Worm (Caenorhabditis elegans) whole organism, L2 larva: ENCODE data around the gene C25F9.2.
A peak's percentile ranks its signal among the peaks of the same experiment; 100 is the strongest.

ENCODE experiments used
- F13H6.1 ChIP-seq: sonication (generic microtip); optimal IDR thresholded peaks from 2 replicates; lab custom pipeline; 2016; ENCODE audit warnings: missing genetic modification characterization, missing compliant biosample characterization
- R02D3.7 ChIP-seq: fragments of 150-350 bp; optimal IDR thresholded peaks from 2 replicates; lab custom pipeline; 2014; ENCODE audit warnings: missing biosample characterization, missing genetic modification characterization
- Y55F3AM.14 ChIP-seq: fragments of 200-800 bp; sonication (Bioruptor generic); optimal IDR thresholded peaks from 2 replicates; lab custom pipeline; 2018; ENCODE audit warnings: mild to moderate bottlenecking, missing genetic modification characterization, missing compliant biosample characterization
- alr-1 ChIP-seq: fragments of 150-350 bp; optimal IDR thresholded peaks from 2 replicates; lab custom pipeline; 2014; ENCODE audit warnings: missing biosample characterization, missing genetic modification characterization
- aly-2 ChIP-seq: fragments of 150-350 bp; optimal IDR thresholded peaks from 2 replicates; lab custom pipeline; 2014; ENCODE audit warnings: missing biosample characterization, missing genetic modification characterization
- ama-1 ChIP-seq: fragments of 150-350 bp; optimal IDR thresholded peaks from 2 replicates; lab custom pipeline; 2018; ENCODE audit warnings: inconsistent platforms
- ceh-16 ChIP-seq: fragments of 150-350 bp; optimal IDR thresholded peaks from 2 replicates; lab custom pipeline; 2014; ENCODE audit warnings: missing biosample characterization, missing genetic modification characterization
- dmd-4 ChIP-seq: sonication (generic microtip); optimal IDR thresholded peaks from 2 replicates; lab custom pipeline; 2017; ENCODE audit warnings: missing biosample characterization, missing genetic modification characterization
- egl-27 ChIP-seq: sonication (generic microtip); optimal IDR thresholded peaks from 3 replicates; lab custom pipeline; 2017; ENCODE audit warnings: missing biosample characterization, missing genetic modification reagents, missing genetic modification characterization
- fos-1 ChIP-seq: fragments of 150-350 bp; optimal IDR thresholded peaks from 2 replicates; lab custom pipeline; 2014; ENCODE audit warnings: missing biosample characterization, missing genetic modification characterization
- lin-11 ChIP-seq: fragments of 150-350 bp; sonication (generic microtip); optimal IDR thresholded peaks from 2 replicates; lab custom pipeline; 2014; ENCODE audit warnings: missing biosample characterization, missing genetic modification characterization, inconsistent platforms, mixed read lengths
- lin-39 ChIP-seq: fragments of 150-350 bp; optimal IDR thresholded peaks from 2 replicates; lab custom pipeline; 2014; ENCODE audit warnings: missing biosample characterization, missing genetic modification reagents, missing genetic modification characterization
- lsy-2 ChIP-seq, 2 experiments: fragments of 150-350 bp in 1 of 2; sonication (generic microtip) in 1 of 2; optimal IDR thresholded peaks; 2 replicates each; lab custom pipeline; 2014 to 2017; ENCODE audit warnings: missing biosample characterization in 2 of 2, missing genetic modification characterization in 2 of 2
- mab-5 ChIP-seq: fragments of 150-350 bp; optimal IDR thresholded peaks from 2 replicates; lab custom pipeline; 2014; ENCODE audit warnings: missing biosample characterization, missing genetic modification characterization
- mbf-1 ChIP-seq: sonication (generic microtip); optimal IDR thresholded peaks from 2 replicates; lab custom pipeline; 2017; ENCODE audit warnings: missing biosample characterization, missing genetic modification characterization
- nhr-10 ChIP-seq: sonication (generic microtip); optimal IDR thresholded peaks from 2 replicates; lab custom pipeline; 2017; ENCODE audit warnings: missing biosample characterization, missing genetic modification characterization
- nhr-11 ChIP-seq: fragments of 150-350 bp; optimal IDR thresholded peaks from 2 replicates; lab custom pipeline; 2014; ENCODE audit warnings: missing biosample characterization, missing genetic modification characterization
- nhr-12 ChIP-seq: fragments of 150-350 bp; optimal IDR thresholded peaks from 2 replicates; lab custom pipeline; 2014; ENCODE audit warnings: missing biosample characterization, missing genetic modification characterization
- nhr-129 ChIP-seq: fragments of 150-350 bp; optimal IDR thresholded peaks from 2 replicates; lab custom pipeline; 2014; ENCODE audit warnings: missing biosample characterization, missing genetic modification characterization
- nhr-21 ChIP-seq: fragments of 150-350 bp; optimal IDR thresholded peaks from 2 replicates; lab custom pipeline; 2014; ENCODE audit warnings: missing biosample characterization, missing genetic modification characterization
- nhr-23 ChIP-seq: fragments of 150-350 bp; optimal IDR thresholded peaks from 2 replicates; lab custom pipeline; 2014; ENCODE audit warnings: missing biosample characterization, missing genetic modification reagents, missing genetic modification characterization
- nhr-237 ChIP-seq: fragments of 150-350 bp; optimal IDR thresholded peaks from 2 replicates; lab custom pipeline; 2014; ENCODE audit warnings: missing biosample characterization, missing genetic modification characterization
- peb-1 ChIP-seq: fragments of 150-350 bp; optimal IDR thresholded peaks from 2 replicates; lab custom pipeline; 2014; ENCODE audit warnings: missing biosample characterization, missing genetic modification characterization
- sem-4 ChIP-seq: fragments of 150-350 bp; optimal IDR thresholded peaks from 2 replicates; lab custom pipeline; 2014; ENCODE audit warnings: missing biosample characterization, missing genetic modification reagents, missing genetic modification characterization
- skn-1 ChIP-seq: sonication (generic microtip); optimal IDR thresholded peaks from 2 replicates; lab custom pipeline; 2017; ENCODE audit warnings: missing biosample characterization, missing genetic modification characterization
- sma-3 ChIP-seq: sonication (generic microtip); optimal IDR thresholded peaks from 2 replicates; lab custom pipeline; 2016; ENCODE audit warnings: missing genetic modification reagents, missing genetic modification characterization, missing compliant biosample characterization
- sma-9 ChIP-seq, 2 experiments: fragments of 150-350 bp in 1 of 2; sonication (generic microtip) in 1 of 2; optimal IDR thresholded peaks; 2 replicates each; lab custom pipeline; 2014 to 2016; ENCODE audit warnings: missing genetic modification characterization in 2 of 2, mild to moderate bottlenecking in 1 of 2, missing biosample characterization in 1 of 2, missing compliant biosample characterization in 1 of 2, missing genetic modification reagents in 1 of 2, moderate library complexity in 1 of 2
- unc-55 ChIP-seq: fragments of 150-350 bp; sonication (generic microtip); optimal IDR thresholded peaks from 3 replicates; lab custom pipeline; 2014; ENCODE audit warnings: missing biosample characterization, missing genetic modification reagents, missing genetic modification characterization
- unc-62 ChIP-seq: fragments of 150-350 bp; optimal IDR thresholded peaks from 2 replicates; lab custom pipeline; 2014; ENCODE audit warnings: missing biosample characterization, missing genetic modification reagents, missing genetic modification characterization
- zag-1 ChIP-seq: fragments of 150-350 bp; optimal IDR thresholded peaks from 2 replicates; lab custom pipeline; 2014; ENCODE audit warnings: missing biosample characterization, missing genetic modification characterization
- ztf-1 ChIP-seq: fragments of 200-800 bp; sonication (Bioruptor generic); conservative IDR thresholded peaks from 2 replicates; pipeline ENCODE4 v1.3.6; 2022; ENCODE audit warnings: missing genetic modification characterization, missing compliant biosample characterization
- ztf-11 ChIP-seq: sonication (generic microtip); optimal IDR thresholded peaks from 2 replicates; lab custom pipeline; 2017; ENCODE audit warnings: missing biosample characterization, missing genetic modification characterization

Gene C25F9.2

ce11 chrV:19430351-19430913 lies 9.2 kb downstream of the C25F9.2 start:
- TF ChIP-seq alr-1: no peak
- peak; percentile 5 for TF ChIP-seq Y55F3AM.14 (GFP tag; lab: Kevin White, UChicago)

- TF ChIP-seq skn-1 (tag; lab: Kevin White, UChicago): no peak
- no peak for TF ChIP-seq ceh-16 (tag; lab: Kevin White, UChicago)
- TF ChIP-seq mab-5 (tag; lab: Kevin White, UChicago): no peak
- no peak for TF ChIP-seq sem-4 (tag; lab: Kevin White, UChicago)
- no peak for TF ChIP-seq sma-3 (GFP tag; lab: Kevin White, UChicago)
- no peak for TF ChIP-seq ama-1 (lab: Kevin White, UChicago)
- TF ChIP-seq alr-1: no peak
- TF ChIP-seq F13H6.1: no peak
- TF ChIP-seq nhr-23 (tag; lab: Kevin White, UChicago): no peak
- no peak for TF ChIP-seq mbf-1 (tag; lab: Kevin White, UChicago)
- TF ChIP-seq, all 48 proteins: peak for 0
Measured at ce11 chrV:19431036-19431435, 9.8 kb downstream of the C25F9.2 start, which contains the start of gene srw-85. Gene srw-85, minus strand, starts transcription at chrV:19431136.

- no peak for TF ChIP-seq lin-11 (tag; lab: Kevin White, UChicago)
- TF ChIP-seq nhr-12 (tag; lab: Kevin White, UChicago): no peak
- TF ChIP-seq dmd-4: no peak
- TF ChIP-seq nhr-129: peak; percentile 25
- no peak for TF ChIP-seq nhr-237 (tag; lab: Kevin White, UChicago)
- TF ChIP-seq, all 48 proteins: peak for 1
Measured at ce11 chrV:19432030-19432429, 10.8 kb downstream of the C25F9.2 start.

ce11 chrV:19432972-19433371 lies 11.7 kb downstream of the C25F9.2 start, which contains the start of gene C25F9.11:
Gene C25F9.11, minus strand, starts transcription at chrV:19433072.
- TF ChIP-seq nhr-129: no peak
- no peak for TF ChIP-seq ztf-1
- TF ChIP-seq nhr-11 (tag; lab: Kevin White, UChicago): no peak
- no peak for TF ChIP-seq sma-3 (GFP tag; lab: Kevin White, UChicago)
- TF ChIP-seq unc-62 (GFP tag; lab: Kevin White, UChicago): no peak
- TF ChIP-seq zag-1 (tag; lab: Kevin White, UChicago): no peak
- no peak for TF ChIP-seq F13H6.1
- TF ChIP-seq lin-39 (tag; lab: Kevin White, UChicago): no peak
- TF ChIP-seq nhr-10 (tag; lab: Kevin White, UChicago): no peak
- TF ChIP-seq aly-2 (tag; lab: Kevin White, UChicago): no peak
- TF ChIP-seq ztf-11: no peak
- TF ChIP-seq alr-1: no peak
- no peak for TF ChIP-seq sma-9 (GFP tag; optimal IDR thresholded peaks at IDR 0.05; lab: Kevin White, UChicago)
- no peak for TF ChIP-seq sma-9 (tag; optimal IDR thresholded peaks at IDR 0.05; lab: Kevin White, UChicago)
- TF ChIP-seq skn-1 (tag; lab: Kevin White, UChicago): no peak

ce11 chrV:19433806-19434437 lies 12.7 kb downstream of the C25F9.2 start, which contains the start of gene C25F9.16:
Gene C25F9.16, plus strand, starts transcription at chrV:19434387.
- no peak for TF ChIP-seq nhr-21 (tag; lab: Kevin White, UChicago)
- TF ChIP-seq egl-27 (tag; lab: Kevin White, UChicago): no peak
- no peak for TF ChIP-seq dmd-4
- peak; percentile 10 for TF ChIP-seq fos-1 (tag; lab: Kevin White, UChicago)
- no peak for TF ChIP-seq unc-55 (GFP tag; lab: Kevin White, UChicago)

ce11 chrV:19436307-19436706 lies 15.0 kb downstream of the C25F9.2 start, which contains the start of gene C25F9.14:
Gene C25F9.14, plus strand, starts transcription at chrV:19436484.
- no peak for TF ChIP-seq peb-1 (tag; lab: Kevin White, UChicago)
- TF ChIP-seq lsy-2 (tag; optimal IDR thresholded peaks at IDR 0.05; lab: Kevin White, UChicago): no peak
- TF ChIP-seq nhr-12 (tag; lab: Kevin White, UChicago): no peak
- TF ChIP-seq mbf-1 (tag; lab: Kevin White, UChicago): no peak
- no peak for TF ChIP-seq unc-62 (GFP tag; lab: Kevin White, UChicago)
- peak; percentile 49 for TF ChIP-seq fos-1 (tag; lab: Kevin White, UChicago)
- no peak for TF ChIP-seq R02D3.7 (tag; lab: Kevin White, UChicago)
